Fruit fly (Drosophila melanogaster) whole organism, wandering third instar larva: ENCODE data around the gene Miox.

ENCODE experiments used
- Abd-B ChIP-seq: fragments of >200 bp; optimal IDR thresholded peaks from 2 replicates; lab custom pipeline; 2017; ENCODE audit warnings: missing biosample characterization, missing genetic modification characterization
- CG32264 ChIP-seq: fragments of 200-800 bp; sonication (Bioruptor generic); optimal IDR thresholded peaks from 2 replicates; lab custom pipeline; 2016; ENCODE audit warnings: missing biosample characterization, missing genetic modification characterization
- CG9705 ChIP-seq: fragments of 200-800 bp; sonication (Bioruptor generic); optimal IDR thresholded peaks from 2 replicates; lab custom pipeline; 2018; ENCODE audit warnings: missing biosample characterization, mild to moderate bottlenecking, missing genetic modification characterization
- CrebA ChIP-seq: fragments of 200-800 bp; sonication (Bioruptor generic); optimal IDR thresholded peaks from 2 replicates; lab custom pipeline; 2016; ENCODE audit warnings: missing biosample characterization, mild to moderate bottlenecking, missing genetic modification characterization, borderline replicate concordance
- Dfd ChIP-seq: fragments of >200 bp; optimal IDR thresholded peaks from 2 replicates; lab custom pipeline; 2017; ENCODE audit warnings: missing biosample characterization, missing genetic modification characterization
- Dif ChIP-seq: fragments of 200-275, 200-300 bp; sonication (Bioruptor generic); optimal IDR thresholded peaks from 2 replicates; lab custom pipeline; 2018; ENCODE audit warnings: missing biosample characterization, missing genetic modification characterization; ENCODE audit not compliant: partially characterized antibody
- GATAd ChIP-seq: sonication (Bioruptor generic); optimal IDR thresholded peaks from 2 replicates; lab custom pipeline; 2016; ENCODE audit warnings: missing biosample characterization, missing genetic modification characterization
- HLH106 ChIP-seq: fragments of 200-800 bp; optimal IDR thresholded peaks from 3 replicates; lab custom pipeline; 2019; ENCODE audit warnings: missing biosample characterization, mild to moderate bottlenecking, missing genetic modification characterization, moderate library complexity
- Hnf4 ChIP-seq: fragments of 200-800 bp; sonication (Bioruptor generic); optimal IDR thresholded peaks from 2 replicates; lab custom pipeline; 2016; ENCODE audit warnings: missing biosample characterization, mild to moderate bottlenecking, missing genetic modification characterization
- Hr78 ChIP-seq: fragments of >200 bp; optimal IDR thresholded peaks from 2 replicates; lab custom pipeline; 2017; ENCODE audit warnings: missing biosample characterization, missing genetic modification characterization
- Hr83 ChIP-seq: fragments of 200-300 bp; sonication (Bioruptor generic); optimal IDR thresholded peaks from 2 replicates; lab custom pipeline; 2016; ENCODE audit warnings: missing biosample characterization, mild to moderate bottlenecking, missing genetic modification characterization, moderate library complexity; ENCODE audit not compliant: poor library complexity, severe bottlenecking
- Jra ChIP-seq: sonication (Bioruptor generic); optimal IDR thresholded peaks from 2 replicates; lab custom pipeline; 2016; ENCODE audit warnings: missing biosample characterization, missing genetic modification characterization
- Mio ChIP-seq: sonication (Bioruptor generic); optimal IDR thresholded peaks from 2 replicates; lab custom pipeline; 2016; ENCODE audit warnings: missing biosample characterization, missing genetic modification characterization
- N ChIP-seq: fragments of >200 bp; optimal IDR thresholded peaks from 2 replicates; lab custom pipeline; 2018; ENCODE audit warnings: missing biosample characterization, missing external identifiers, missing genetic modification characterization
- OdsH ChIP-seq: fragments of 200-800 bp; sonication (Bioruptor generic); optimal IDR thresholded peaks from 2 replicates; lab custom pipeline; 2016; ENCODE audit warnings: missing biosample characterization, mild to moderate bottlenecking, missing genetic modification characterization
- Rel ChIP-seq, 2 experiments: fragments of 200-800 bp; sonication (Bioruptor generic) in 1 of 2; optimal IDR thresholded peaks; 2 replicates in 1 of 2; 3 replicates in 1 of 2; lab custom pipeline; 2016 to 2019; ENCODE audit warnings: mild to moderate bottlenecking in 2 of 2, missing biosample characterization in 2 of 2, missing genetic modification characterization in 2 of 2, moderate library complexity in 1 of 2
- Sp1 ChIP-seq: fragments of 200-800 bp; sonication (Bioruptor generic); optimal IDR thresholded peaks from 3 replicates; lab custom pipeline; 2019; ENCODE audit warnings: missing biosample characterization, mild to moderate bottlenecking, missing genetic modification characterization, moderate library complexity
- Vsx2 ChIP-seq: fragments of 200-300, 225-300 bp; sonication (Bioruptor generic); optimal IDR thresholded peaks from 2 replicates; lab custom pipeline; 2018; ENCODE audit warnings: missing biosample characterization, missing genetic modification characterization; ENCODE audit not compliant: partially characterized antibody
- br ChIP-seq: fragments of 200-800 bp; sonication (Bioruptor generic); optimal IDR thresholded peaks from 2 replicates; lab custom pipeline; 2016; ENCODE audit warnings: missing biosample characterization, missing genetic modification characterization
- brk ChIP-seq: fragments of 200-800 bp; sonication (Bioruptor generic); optimal IDR thresholded peaks from 2 replicates; lab custom pipeline; 2016; ENCODE audit warnings: missing biosample characterization, mild to moderate bottlenecking, missing genetic modification characterization
- dl ChIP-seq, 2 experiments: fragments of 175-275, 200-275 bp in 1 of 2; fragments of 200-275 bp in 1 of 2; sonication (Bioruptor generic); optimal IDR thresholded peaks; lab custom pipeline; 2018; ENCODE audit warnings: mild to moderate bottlenecking in 2 of 2, missing biosample characterization in 2 of 2, missing genetic modification characterization in 2 of 2, moderate library complexity in 2 of 2; ENCODE audit not compliant: partially characterized antibody in 2 of 2, insufficient read depth in 1 of 2
- dmrt93B ChIP-seq: fragments of 200-800 bp; sonication (Bioruptor generic); optimal IDR thresholded peaks from 2 replicates; lab custom pipeline; 2018; ENCODE audit warnings: missing biosample characterization, mild to moderate bottlenecking, missing genetic modification characterization
- dsf ChIP-seq: sonication (Bioruptor generic); optimal IDR thresholded peaks from 2 replicates; lab custom pipeline; 2016; ENCODE audit warnings: missing biosample characterization, missing genetic modification characterization, borderline replicate concordance
- ey ChIP-seq: fragments of 200-800 bp; sonication (Bioruptor generic); optimal IDR thresholded peaks from 2 replicates; lab custom pipeline; 2016; ENCODE audit warnings: missing biosample characterization, missing genetic modification characterization
- foxo ChIP-seq, 2 experiments: fragments of 200-800 bp; sonication (Bioruptor generic); optimal IDR thresholded peaks; 2 replicates in 1 of 2; 3 replicates in 1 of 2; lab custom pipeline; 2016 to 2017; ENCODE audit warnings: missing biosample characterization in 2 of 2, missing genetic modification characterization in 2 of 2
- fru ChIP-seq: fragments of 200-800 bp; sonication (Bioruptor generic); optimal IDR thresholded peaks from 3 replicates; lab custom pipeline; 2016; ENCODE audit warnings: missing biosample characterization, mild to moderate bottlenecking, missing genetic modification characterization
- h ChIP-seq: fragments of 200-800 bp; sonication (Bioruptor generic); optimal IDR thresholded peaks from 3 replicates; lab custom pipeline; 2016; ENCODE audit warnings: missing biosample characterization, mild to moderate bottlenecking, missing genetic modification characterization
- jim ChIP-seq: fragments of 175-275, 200-325 bp; sonication (Bioruptor generic); optimal IDR thresholded peaks from 2 replicates; lab custom pipeline; 2016; ENCODE audit warnings: missing biosample characterization, mild to moderate bottlenecking, missing genetic modification characterization
- lola ChIP-seq: fragments of >200 bp; optimal IDR thresholded peaks from 2 replicates; lab custom pipeline; 2017; ENCODE audit warnings: missing biosample characterization, missing genetic modification characterization
- pan ChIP-seq: fragments of >200 bp; optimal IDR thresholded peaks from 2 replicates; lab custom pipeline; 2017
- psq ChIP-seq: fragments of 200-800 bp; sonication (Bioruptor generic); optimal IDR thresholded peaks from 3 replicates; lab custom pipeline; 2017; ENCODE audit warnings: missing biosample characterization, mild to moderate bottlenecking, missing genetic modification characterization, moderate library complexity
- rgr ChIP-seq: fragments of 200-800 bp; sonication (Bioruptor generic); optimal IDR thresholded peaks from 3 replicates; lab custom pipeline; 2016; ENCODE audit warnings: missing biosample characterization, mild to moderate bottlenecking, missing genetic modification characterization
- sage ChIP-seq: fragments of 200-800 bp; sonication (Bioruptor generic); optimal IDR thresholded peaks from 2 replicates; lab custom pipeline; 2016; ENCODE audit warnings: missing biosample characterization, mild to moderate bottlenecking, missing genetic modification characterization
- sv ChIP-seq: fragments of 200-800 bp; sonication (Bioruptor generic); optimal IDR thresholded peaks from 3 replicates; lab custom pipeline; 2016; ENCODE audit warnings: missing biosample characterization, missing genetic modification characterization
- tai ChIP-seq: sonication (Bioruptor generic); optimal IDR thresholded peaks from 2 replicates; lab custom pipeline; 2016; ENCODE audit warnings: missing biosample characterization, missing genetic modification characterization
- usp ChIP-seq: fragments of >200 bp; optimal IDR thresholded peaks from 2 replicates; lab custom pipeline; 2017; ENCODE audit warnings: missing biosample characterization, missing genetic modification characterization
- woc ChIP-seq: sonication (Bioruptor generic); optimal IDR thresholded peaks from 2 replicates; lab custom pipeline; 2016; ENCODE audit warnings: missing biosample characterization, mild to moderate bottlenecking, missing genetic modification characterization

Miox gene

DNA sequence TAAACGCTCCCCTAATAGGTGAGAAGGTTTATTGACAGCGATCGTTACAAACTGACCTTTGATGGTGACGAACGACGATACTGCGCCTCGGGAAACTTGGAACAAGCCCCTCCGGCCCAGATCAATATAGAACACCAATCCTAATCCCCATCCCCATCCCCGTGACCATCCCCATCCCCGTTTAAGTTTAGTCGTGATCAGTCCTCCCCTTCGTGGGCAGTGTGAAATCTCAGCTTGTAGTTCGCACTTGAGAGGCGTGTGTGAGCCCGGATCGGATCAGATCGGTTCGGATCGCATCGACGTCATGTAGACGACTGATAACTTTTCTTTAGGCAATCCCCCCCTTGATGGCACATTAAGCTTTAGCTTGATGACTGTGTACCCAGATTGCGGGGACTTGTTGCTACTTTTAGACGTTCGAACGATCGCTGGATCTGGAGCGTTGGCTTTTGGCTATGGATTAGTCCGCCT, at the start of gene Miox:
Gene Miox, plus strand, starts transcription at position 421 of the 471 bp plus-strand sequence.
- TF ChIP-seq Hr83 (GFP tag; lab: Kevin White, UChicago) = no peak
- TF ChIP-seq Rel (GFP tag; optimal IDR thresholded peaks at IDR 0.05; lab: Kevin White, UChicago) = no peak
- peak; percentile 46 for TF ChIP-seq Rel (tag; optimal IDR thresholded peaks at IDR 0.05; lab: Kevin White, UChicago)

DNA sequence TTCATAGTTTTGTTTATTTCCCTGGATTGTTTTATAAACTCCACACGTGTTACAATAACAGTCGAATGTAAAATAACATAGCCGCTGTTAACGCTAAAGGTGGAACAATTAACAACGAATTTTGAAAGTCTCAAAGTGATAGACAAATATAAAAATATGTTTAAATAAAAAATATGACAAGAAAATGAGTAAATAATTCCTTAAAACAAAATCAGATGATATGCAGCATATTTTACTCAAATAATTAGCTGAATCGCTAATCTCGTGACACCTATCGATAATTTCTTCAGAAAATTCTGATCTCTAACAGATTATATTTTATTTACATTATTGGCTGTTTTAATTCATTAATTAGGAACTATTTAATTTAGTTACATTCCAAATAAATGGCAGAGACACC, 48.2 kb upstream of the Miox start, which contains the start of the genes CG5645 and Atg12:
Gene CG5645, minus strand, starts transcription at position 77 of the 400 bp plus-strand sequence.
Gene Atg12, plus strand, starts transcription at position 338 of the 400 bp plus-strand sequence.
- TF ChIP-seq Dif (GFP tag; lab: Kevin White, UChicago) (no peak), Sp1 (GFP tag; lab: Kevin White, UChicago) (peak; percentile 46), Vsx2 (no peak), jim (GFP tag; lab: Kevin White, UChicago) (no peak), CG32264 (peak; percentile 13), ey (peak; percentile 46), Hr78 (no peak), Abd-B (GFP tag; lab: Kevin White, UChicago) (no peak), dmrt93B (GFP tag; lab: Kevin White, UChicago) (no peak), h (GFP tag; lab: Kevin White, UChicago) (peak; percentile 84), usp (GFP tag; lab: Kevin White, UChicago) (no peak), Hnf4 (GFP tag; lab: Kevin White, UChicago) (peak; percentile 81), OdsH (GFP tag; lab: Kevin White, UChicago) (peak; percentile 65), dsf (peak; percentile 46), br (GFP tag; lab: Kevin White, UChicago) (peak; percentile 36), sv (no peak), woc (GFP tag; lab: Kevin White, UChicago) (peak; percentile 76), Mio (GFP tag; lab: Kevin White, UChicago) (no peak), CG9705 (GFP tag; lab: Kevin White, UChicago) (peak; percentile 76), brk (GFP tag; lab: Kevin White, UChicago) (peak; percentile 71), Jra (peak; percentile 79), tai (GFP tag; lab: Kevin White, UChicago) (no peak), fru (GFP tag; lab: Kevin White, UChicago) (peak; percentile 69), rgr (peak; percentile 74), CrebA (GFP tag; lab: Kevin White, UChicago) (no peak), Rel (GFP tag; optimal IDR thresholded peaks at IDR 0.05; lab: Kevin White, UChicago) (no peak), Rel (tag; optimal IDR thresholded peaks at IDR 0.05; lab: Kevin White, UChicago) (peak; percentile 43), GATAd (GFP tag; lab: Kevin White, UChicago) (no peak), psq (GFP tag; lab: Kevin White, UChicago) (peak; percentile 48), sage (GFP tag; lab: Kevin White, UChicago) (no peak), dl (GFP tag; optimal IDR thresholded peaks at IDR 0.05; lab: Kevin White, UChicago; ENCODE audit: insufficient read depth in 1 of 2, partially characterized antibody in 2 of 2) (no peak), HLH106 (tag; lab: Kevin White, UChicago) (peak; percentile 67), foxo (GFP tag; optimal IDR thresholded peaks at IDR 0.05; lab: Kevin White, UChicago) (peak in 1 of 2 experiments; percentile 83), Hr83 (GFP tag; lab: Kevin White, UChicago) (no peak)

DNA sequence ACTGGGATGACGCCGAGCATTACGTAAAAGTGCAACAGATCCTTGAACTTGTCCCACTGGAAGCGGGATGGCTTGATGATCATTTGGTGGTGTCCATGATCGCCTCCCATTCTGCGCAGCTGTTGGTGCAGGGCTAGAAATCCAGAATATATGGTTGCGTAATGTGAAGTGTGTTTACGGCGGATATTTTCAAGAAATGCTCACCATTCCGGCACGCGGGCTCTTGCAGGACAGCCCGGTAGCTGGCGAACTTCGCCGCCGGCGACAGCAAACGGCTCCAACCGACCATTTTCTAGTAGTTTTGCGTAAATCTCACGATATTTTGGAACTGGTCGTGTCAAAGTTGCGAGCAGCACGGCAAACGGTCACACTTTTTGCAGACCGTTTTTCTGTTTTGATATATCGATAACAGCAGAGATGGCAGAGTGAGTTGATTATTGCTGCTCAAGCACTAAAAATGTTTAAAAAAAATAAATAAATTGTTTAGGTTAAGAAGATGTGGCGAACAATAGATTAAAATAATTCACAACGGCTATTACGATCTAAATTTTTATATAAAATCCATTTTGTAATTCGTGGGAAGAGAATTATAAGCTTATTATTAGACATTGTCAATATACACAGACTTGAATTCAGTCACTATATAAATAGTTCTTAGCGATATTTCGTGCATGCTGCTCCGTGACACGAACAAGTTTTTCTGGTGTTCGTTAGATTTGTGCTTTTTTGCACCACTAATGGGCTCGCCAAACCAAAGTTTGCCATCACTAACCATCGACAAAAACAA, 46.5 kb upstream of the Miox start, which contains the start of the genes ND-SGDH and RhoGAP68F:
Gene ND-SGDH, minus strand, starts transcription at position 472 of the 787 bp plus-strand sequence.
Gene RhoGAP68F, plus strand, starts transcription at position 756 of the 787 bp plus-strand sequence.
- peak; percentile 69 for TF ChIP-seq ey
- peak; percentile 76 for TF ChIP-seq Sp1 (GFP tag; lab: Kevin White, UChicago)
- TF ChIP-seq woc (GFP tag; lab: Kevin White, UChicago) = peak; percentile 81
- peak; percentile 61 for TF ChIP-seq sv
- no peak for TF ChIP-seq N (GFP tag; lab: Kevin White, UChicago)
- TF ChIP-seq Mio (GFP tag; lab: Kevin White, UChicago) = no peak
- peak; percentile 54 for TF ChIP-seq dsf
- TF ChIP-seq GATAd (GFP tag; lab: Kevin White, UChicago) = peak; percentile 55
- TF ChIP-seq CrebA (GFP tag; lab: Kevin White, UChicago) = no peak
- TF ChIP-seq fru (GFP tag; lab: Kevin White, UChicago) = peak; percentile 79
- no peak for TF ChIP-seq Hr78
- TF ChIP-seq pan (lab: Kevin White, UChicago) = no peak
- TF ChIP-seq jim (GFP tag; lab: Kevin White, UChicago) = no peak
- peak; percentile 77 for TF ChIP-seq CG9705 (GFP tag; lab: Kevin White, UChicago)
- no peak for TF ChIP-seq usp (GFP tag; lab: Kevin White, UChicago)
- TF ChIP-seq Hnf4 (GFP tag; lab: Kevin White, UChicago) = peak; percentile 75
- no peak for TF ChIP-seq Vsx2
- peak; percentile 84 for TF ChIP-seq h (GFP tag; lab: Kevin White, UChicago)
- TF ChIP-seq sage (GFP tag; lab: Kevin White, UChicago) = no peak
- peak; percentile 59 for TF ChIP-seq brk (GFP tag; lab: Kevin White, UChicago)
- no peak for TF ChIP-seq Abd-B (GFP tag; lab: Kevin White, UChicago)
- TF ChIP-seq HLH106 (tag; lab: Kevin White, UChicago) = peak; percentile 87
- TF ChIP-seq rgr = peak; percentile 74
- TF ChIP-seq Dif (GFP tag; lab: Kevin White, UChicago) = no peak
- peak; percentile 84 for TF ChIP-seq tai (GFP tag; lab: Kevin White, UChicago)
- TF ChIP-seq Rel (GFP tag; optimal IDR thresholded peaks at IDR 0.05; lab: Kevin White, UChicago) = no peak
- TF ChIP-seq Rel (tag; optimal IDR thresholded peaks at IDR 0.05; lab: Kevin White, UChicago) = peak; percentile 35
- TF ChIP-seq Hr83 (GFP tag; lab: Kevin White, UChicago) = peak; percentile 62
- TF ChIP-seq psq (GFP tag; lab: Kevin White, UChicago) = peak; percentile 65
- TF ChIP-seq OdsH (GFP tag; lab: Kevin White, UChicago) = peak; percentile 69
- peak; percentile 73 for TF ChIP-seq Jra
- TF ChIP-seq br (GFP tag; lab: Kevin White, UChicago) = peak; percentile 75
- no peak for TF ChIP-seq lola
- TF ChIP-seq Dfd = no peak
